Fruit fly (Drosophila melanogaster) S2 (cell line): ENCODE measurements around the gene CG31697.

Experiments used
- CG8478 ChIP-seq: fragments of >200 bp; optimal IDR thresholded peaks from 2 replicates; lab custom pipeline; 2018
- CTCF ChIP-seq, 2 experiments: fragments of >200 bp; optimal IDR thresholded peaks; 2 replicates each; lab custom pipeline; 2018

- TF ChIP-seq CTCF (optimal IDR thresholded peaks at IDR 0.05; lab: Kevin White, UChicago) (no peak), CG8478 (no peak)
Observed at dm6 chr2L:19487190-19487589, 48.1 kb upstream of the CG31697 start, which contains the start of gene CG13083.
